Fruit fly (Drosophila melanogaster) S2 (cell line): ENCODE results near the gene CG18764.

Source experiments
- CG8478 ChIP-seq: fragments of >200 bp; optimal IDR thresholded peaks from 2 replicates; lab custom pipeline; 2018
- CTCF ChIP-seq, 2 experiments: fragments of >200 bp; optimal IDR thresholded peaks; 2 replicates each; lab custom pipeline; 2018

CG18764 gene

DNA sequence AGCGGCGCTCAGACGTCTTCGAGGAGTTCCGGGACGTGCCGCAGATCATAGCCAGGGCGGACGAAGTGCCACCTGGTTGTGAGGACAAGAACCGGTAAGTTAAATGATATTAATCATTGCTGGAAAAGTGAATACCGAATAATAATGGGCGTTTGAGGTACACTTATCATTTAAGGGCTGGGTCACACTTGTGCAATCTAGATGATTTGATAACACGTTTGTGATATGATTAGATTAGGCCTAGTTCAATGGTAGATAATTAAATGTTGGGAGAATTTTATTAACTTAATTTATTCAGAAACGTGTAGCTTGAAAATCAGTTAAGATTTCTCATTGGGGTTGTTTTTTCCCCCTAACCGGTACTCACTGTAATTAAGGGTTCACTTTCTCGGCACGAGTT lies 44.2 kb downstream of the CG18764 start:
- no peak for TF ChIP-seq CG8478 (lab: Kevin White, UChicago)
- no peak for TF ChIP-seq CTCF (optimal IDR thresholded peaks at IDR 0.05; lab: Kevin White, UChicago)

DNA sequence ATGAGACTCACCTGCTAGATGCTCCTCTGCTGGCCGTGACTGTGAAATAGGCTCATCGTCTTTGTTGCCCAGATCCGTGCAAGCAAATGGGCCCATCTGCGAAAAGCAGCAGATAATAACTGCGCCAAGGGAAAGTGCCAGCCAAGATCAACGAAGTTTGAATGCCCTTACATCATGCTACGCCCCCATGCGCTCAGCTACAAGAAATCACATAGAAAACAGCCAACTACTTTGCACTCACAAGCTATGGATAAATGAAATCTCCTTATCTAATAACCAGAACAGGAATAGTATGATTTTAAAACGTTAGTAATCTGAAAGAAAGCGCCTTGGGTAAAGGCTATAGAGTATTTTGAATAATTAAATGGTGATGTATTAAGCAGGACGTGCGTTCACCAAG lies 45.1 kb downstream of the CG18764 start:
- TF ChIP-seq CG8478 (lab: Kevin White, UChicago) (no peak), CTCF (optimal IDR thresholded peaks at IDR 0.05; lab: Kevin White, UChicago) (no peak)

DNA sequence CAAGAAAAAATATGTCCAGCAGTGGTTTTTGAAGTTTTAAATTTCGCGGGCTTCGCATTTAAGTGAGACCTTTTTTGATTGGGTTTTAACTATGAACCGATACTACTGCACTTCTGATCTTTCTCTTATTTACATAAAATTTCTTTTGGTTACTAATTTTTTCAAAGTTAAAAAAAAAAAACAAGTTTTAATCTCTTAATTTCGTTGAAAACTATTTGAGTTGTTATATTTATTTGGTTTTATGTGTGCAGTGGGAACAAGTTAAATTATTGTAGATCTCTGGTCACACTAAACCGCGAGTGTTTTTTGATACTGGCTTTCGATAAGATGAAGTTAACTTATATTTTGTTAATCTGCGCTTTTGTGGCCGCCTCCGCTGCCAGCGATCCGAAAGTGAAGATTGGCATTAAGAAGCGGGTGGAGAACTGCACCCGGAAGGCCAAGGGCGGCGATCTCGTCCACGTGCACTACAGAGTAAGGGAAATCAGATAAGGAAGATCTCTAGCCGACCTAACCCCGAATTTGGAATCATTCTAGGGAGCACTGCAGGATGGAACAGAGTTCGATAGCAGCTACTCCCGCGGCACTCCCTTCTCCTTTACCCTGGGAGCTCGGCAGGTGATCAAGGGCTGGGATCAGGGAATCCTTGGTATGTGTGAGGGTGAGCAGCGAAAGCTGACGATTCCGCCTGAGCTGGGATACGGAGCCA lies 47.4 kb downstream of the CG18764 start, which contains the start of gene CG14715:
CG14715 (plus strand) TSS at position 267 of the 709 bp plus-strand sequence.
- TF ChIP-seq CTCF (optimal IDR thresholded peaks at IDR 0.05; lab: Kevin White, UChicago) (no peak), CG8478 (lab: Kevin White, UChicago) (no peak)

DNA sequence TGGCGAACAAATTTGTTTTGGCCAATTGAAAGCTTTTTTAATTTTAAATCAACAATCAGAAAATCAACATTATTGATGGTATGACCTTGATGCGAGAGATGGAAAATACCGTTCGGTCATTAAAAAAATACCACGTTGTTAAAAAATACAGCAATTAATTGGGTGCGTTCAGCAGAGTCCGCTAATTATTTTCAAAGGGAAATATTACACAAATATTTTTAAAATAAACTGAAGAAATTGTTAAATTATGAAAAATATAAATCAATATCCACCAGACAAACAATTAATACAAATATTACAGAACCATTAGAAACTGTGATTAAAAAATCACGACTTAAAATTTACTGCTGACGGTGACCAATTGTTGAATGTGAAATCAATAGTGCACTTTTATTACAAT lies 51.3 kb downstream of the CG18764 start, which contains the start of gene CG18476:
CG18476 (minus strand) TSS at position 101 of the 400 bp plus-strand sequence.
- TF ChIP-seq CG8478 (lab: Kevin White, UChicago) (no peak), CTCF (optimal IDR thresholded peaks at IDR 0.05; lab: Kevin White, UChicago) (no peak)
